Fruit fly (Drosophila melanogaster) whole organism, embryonic: ENCODE data around the gene CG33490.

Experiments
- CG11695 ChIP-seq: fragments of 200-800 bp; sonication (Bioruptor generic); IDR thresholded peaks from 3 replicates; pipeline ENCODE4 v1.3.6; 2022; ENCODE audit warnings: missing biosample characterization, missing genetic modification characterization
- CG13296 ChIP-seq: fragments of 200-800 bp; sonication (Bioruptor generic); optimal IDR thresholded peaks from 3 replicates; lab custom pipeline; 2018; ENCODE audit warnings: missing biosample characterization, mild to moderate bottlenecking, missing genetic modification characterization
- CG14667 ChIP-seq: fragments of 200-800 bp; sonication (Bioruptor generic); IDR thresholded peaks from 2 replicates; pipeline ENCODE4 v1.3.6; 2022; ENCODE audit warnings: missing biosample characterization, missing genetic modification characterization
- CG2116 ChIP-seq: fragments of 200-800 bp; sonication (Bioruptor generic); optimal IDR thresholded peaks from 3 replicates; lab custom pipeline; 2018; ENCODE audit warnings: missing biosample characterization, mild to moderate bottlenecking, missing genetic modification characterization
- CG30020 ChIP-seq: fragments of 200-800 bp; optimal IDR thresholded peaks from 2 replicates; lab custom pipeline; 2019; ENCODE audit warnings: missing biosample characterization, mild to moderate bottlenecking, missing genetic modification characterization, moderate library complexity
- CG3163 ChIP-seq: fragments of 200-800 bp; sonication (Bioruptor generic); optimal IDR thresholded peaks from 3 replicates; lab custom pipeline; 2016; ENCODE audit warnings: missing biosample characterization, missing genetic modification characterization
- CG33557 ChIP-seq: fragments of 200-800 bp; sonication (Bioruptor generic); optimal IDR thresholded peaks from 2 replicates; lab custom pipeline; 2019; ENCODE audit warnings: missing biosample characterization, mild to moderate bottlenecking, missing genetic modification characterization, moderate library complexity
- CG3407 ChIP-seq: fragments of 200-800 bp; sonication (Bioruptor generic); optimal IDR thresholded peaks from 2 replicates; lab custom pipeline; 2018; ENCODE audit warnings: missing biosample characterization, mild to moderate bottlenecking, missing genetic modification characterization
- CG3726 ChIP-seq: fragments of 200-800 bp; sonication (Bioruptor generic); IDR thresholded peaks from 3 replicates; pipeline ENCODE4, ENCODE4 v1.3.6; 2022; ENCODE audit warnings: missing biosample characterization, missing genetic modification characterization
- CG6689 ChIP-seq: fragments of 200-800 bp; sonication (Bioruptor generic); IDR thresholded peaks from 2 replicates; pipeline ENCODE4 v1.3.6; 2022; ENCODE audit warnings: missing biosample characterization, missing genetic modification characterization
- CG7357 ChIP-seq: fragments of 200-800 bp; sonication (Bioruptor generic); IDR thresholded peaks from 3 replicates; pipeline ENCODE4 v1.3.6; 2022; ENCODE audit warnings: missing biosample characterization, missing genetic modification characterization
- CG8944 ChIP-seq: fragments of 200-800 bp; sonication (Bioruptor generic); optimal IDR thresholded peaks from 3 replicates; lab custom pipeline; 2016; ENCODE audit warnings: missing biosample characterization, missing genetic modification characterization
- CG9215 ChIP-seq: fragments of 200-800 bp; sonication (Bioruptor generic); IDR thresholded peaks from 2 replicates; pipeline ENCODE4 v1.3.6; 2022; ENCODE audit warnings: missing biosample characterization, missing genetic modification characterization
- CTCF ChIP-seq: fragments of 200-800 bp; sonication (Bioruptor generic); optimal IDR thresholded peaks from 2 replicates; lab custom pipeline; 2017; ENCODE audit warnings: missing biosample characterization, mild to moderate bottlenecking, missing genetic modification characterization, moderate library complexity
- CoRest ChIP-seq: fragments of 200-800 bp; sonication (Bioruptor generic); optimal IDR thresholded peaks from 3 replicates; lab custom pipeline; 2018; ENCODE audit warnings: missing biosample characterization, mild to moderate bottlenecking, missing genetic modification characterization, moderate library complexity
- D ChIP-seq, 2 experiments: fragments of 200-800 bp in 1 of 2; fragments of >200 bp in 1 of 2; sonication (Bioruptor generic) in 1 of 2; optimal IDR thresholded peaks; 2 replicates in 1 of 2; 3 replicates in 1 of 2; lab custom pipeline; 2017; ENCODE audit warnings: mild to moderate bottlenecking in 1 of 2, missing biosample characterization in 1 of 2, missing genetic modification characterization in 1 of 2, missing genetic modification reagents in 1 of 2
- Elba2 ChIP-seq: fragments of 200-800 bp; sonication (Bioruptor generic); optimal IDR thresholded peaks from 3 replicates; lab custom pipeline; 2016; ENCODE audit warnings: missing biosample characterization, missing genetic modification characterization
- Ets97D ChIP-seq: fragments of 200-800 bp; sonication (Bioruptor generic); optimal IDR thresholded peaks from 3 replicates; lab custom pipeline; 2016; ENCODE audit warnings: missing biosample characterization, missing genetic modification characterization
- Gsc ChIP-seq: fragments of 200-800 bp; sonication (Bioruptor generic); IDR thresholded peaks from 2 replicates; pipeline ENCODE4 v1.3.6; 2022; ENCODE audit warnings: missing biosample characterization, missing genetic modification characterization
- Hr51 ChIP-seq, 2 experiments: fragments of 200-800 bp; sonication (Bioruptor generic); optimal IDR thresholded peaks; 2 replicates in 1 of 2; 3 replicates in 1 of 2; lab custom pipeline; 2016 to 2018; ENCODE audit warnings: missing biosample characterization in 2 of 2, missing genetic modification characterization in 2 of 2, mild to moderate bottlenecking in 1 of 2, moderate library complexity in 1 of 2
- MBD-R2 ChIP-seq: fragments of 200-800 bp; sonication (Bioruptor generic); IDR thresholded peaks from 2 replicates; pipeline ENCODE4 v1.3.6; 2022; ENCODE audit warnings: missing biosample characterization, missing genetic modification characterization
- MESR4 ChIP-seq: fragments of 200-800 bp; sonication (Bioruptor generic); optimal IDR thresholded peaks from 2 replicates; lab custom pipeline; 2018; ENCODE audit warnings: missing biosample characterization, mild to moderate bottlenecking, missing genetic modification characterization, moderate library complexity
- Med ChIP-seq: fragments of 200-800 bp; sonication (Bioruptor generic); peaks from one replicate; lab custom pipeline; 2016; ENCODE audit warnings: missing biosample characterization, missing genetic modification characterization, mild to moderate bottlenecking, inconsistent platforms, moderate library complexity
- Meics ChIP-seq: fragments of 200-800 bp; sonication (Bioruptor generic); optimal IDR thresholded peaks from 2 replicates; lab custom pipeline; 2017; ENCODE audit warnings: missing biosample characterization, mild to moderate bottlenecking, missing genetic modification characterization
- NFAT ChIP-seq: fragments of 200-800 bp; sonication (Bioruptor generic); IDR thresholded peaks from 2 replicates; pipeline ENCODE4 v1.3.6; 2022; ENCODE audit warnings: missing biosample characterization, missing genetic modification characterization
- Nf-YA ChIP-seq: fragments of 200-800 bp; sonication (Bioruptor generic); IDR thresholded peaks from 2 replicates; pipeline ENCODE4 v1.3.6; 2022; ENCODE audit warnings: missing biosample characterization, missing genetic modification characterization
- Nf-YB ChIP-seq: fragments of 200-800 bp; sonication (Bioruptor generic); optimal IDR thresholded peaks from 3 replicates; lab custom pipeline; 2019; ENCODE audit warnings: missing biosample characterization, mild to moderate bottlenecking, missing genetic modification characterization, moderate library complexity
- Sry-δ ChIP-seq: fragments of 200-800 bp; sonication (Bioruptor generic); optimal IDR thresholded peaks from 2 replicates; lab custom pipeline; 2016; ENCODE audit warnings: missing biosample characterization, missing genetic modification characterization
- ase ChIP-seq: fragments of 200-800 bp; sonication (Bioruptor generic); IDR thresholded peaks from 3 replicates; pipeline ENCODE4 v1.3.6; 2022; ENCODE audit warnings: missing biosample characterization, missing genetic modification characterization
- ato ChIP-seq: fragments of 200-800 bp; sonication (Bioruptor generic); IDR thresholded peaks from 2 replicates; pipeline ENCODE4 v1.3.6; 2022; ENCODE audit warnings: missing biosample characterization, missing genetic modification characterization; ENCODE audit not compliant: partially characterized antibody
- bigmax ChIP-seq: fragments of 200-800 bp; sonication (Bioruptor generic); optimal IDR thresholded peaks from 2 replicates; lab custom pipeline; 2018; ENCODE audit warnings: missing biosample characterization, mild to moderate bottlenecking, missing genetic modification characterization
- corto ChIP-seq: fragments of 200-800 bp; sonication (Bioruptor generic); optimal IDR thresholded peaks from 2 replicates; lab custom pipeline; 2016; ENCODE audit warnings: missing biosample characterization, mild to moderate bottlenecking, missing genetic modification characterization, moderate library complexity
- crc ChIP-seq: fragments of 200-800 bp; sonication (Bioruptor generic); optimal IDR thresholded peaks from 2 replicates; lab custom pipeline; 2016; ENCODE audit warnings: missing biosample characterization, missing genetic modification characterization
- crol ChIP-seq: fragments of 200-800 bp; sonication (Bioruptor generic); IDR thresholded peaks from 2 replicates; pipeline ENCODE4 v1.3.6; 2022; ENCODE audit warnings: missing biosample characterization, missing genetic modification characterization
- dmrt11E ChIP-seq: fragments of 200-800 bp; sonication (Bioruptor generic); optimal IDR thresholded peaks from 3 replicates; lab custom pipeline; 2018; ENCODE audit warnings: missing biosample characterization, mild to moderate bottlenecking, missing genetic modification characterization, moderate library complexity
- dysf ChIP-seq: fragments of 200-800 bp; sonication (Bioruptor generic); IDR thresholded peaks from 3 replicates; pipeline ENCODE4 v1.3.6; 2022; ENCODE audit warnings: missing biosample characterization, missing genetic modification characterization
- gce ChIP-seq: fragments of 200-800 bp; sonication (Bioruptor generic); IDR thresholded peaks from 3 replicates; pipeline ENCODE4 v1.3.6; 2022; ENCODE audit warnings: missing biosample characterization, missing genetic modification characterization
- h ChIP-seq: fragments of >200 bp; optimal IDR thresholded peaks from 2 replicates; lab custom pipeline; 2017
- knrl ChIP-seq: fragments of 200-800 bp; sonication (Bioruptor generic); IDR thresholded peaks from 3 replicates; pipeline ENCODE4 v1.3.6; 2022; ENCODE audit warnings: missing biosample characterization, missing genetic modification characterization; ENCODE audit not compliant: partially characterized antibody
- nmo ChIP-seq: fragments of 200-800 bp; sonication (Bioruptor generic); optimal IDR thresholded peaks from 2 replicates; lab custom pipeline; 2018; ENCODE audit warnings: missing biosample characterization, mild to moderate bottlenecking, missing genetic modification characterization, moderate library complexity
- pfk ChIP-seq: fragments of 200-800 bp; sonication (Bioruptor generic); optimal IDR thresholded peaks from 2 replicates; lab custom pipeline; 2018; ENCODE audit warnings: missing biosample characterization, mild to moderate bottlenecking, missing genetic modification characterization, moderate library complexity
- psq ChIP-seq: fragments of 200-800 bp; sonication (Bioruptor generic); optimal IDR thresholded peaks from 2 replicates; lab custom pipeline; 2017; ENCODE audit warnings: missing biosample characterization, missing genetic modification characterization
- ranshi ChIP-seq: fragments of 200-800 bp; sonication (Bioruptor generic); IDR thresholded peaks from 2 replicates; pipeline ENCODE4 v1.3.6; 2022; ENCODE audit warnings: missing biosample characterization, missing genetic modification characterization
- repo ChIP-seq: fragments of 200-800 bp; sonication (Bioruptor generic); optimal IDR thresholded peaks from 2 replicates; lab custom pipeline; 2016; ENCODE audit warnings: missing biosample characterization, missing genetic modification characterization
- slbo ChIP-seq: fragments of 200-800 bp; sonication (Bioruptor generic); IDR thresholded peaks from 2 replicates; pipeline ENCODE4 v1.3.6; 2022; ENCODE audit warnings: missing biosample characterization, missing genetic modification characterization
- tgo ChIP-seq: fragments of 200-800 bp; sonication (Bioruptor generic); IDR thresholded peaks from 3 replicates; pipeline ENCODE4 v1.3.6; 2022; ENCODE audit warnings: missing biosample characterization, missing genetic modification characterization
- ttk ChIP-seq: fragments of 200-800 bp; sonication (Bioruptor generic); IDR thresholded peaks from 2 replicates; pipeline ENCODE4 v2.1.2; 2022; ENCODE audit warnings: missing biosample characterization, missing genetic modification characterization
- unpg ChIP-seq: fragments of 200-800 bp; sonication (Bioruptor generic); optimal IDR thresholded peaks from 3 replicates; lab custom pipeline; 2018; ENCODE audit warnings: missing biosample characterization, mild to moderate bottlenecking, missing genetic modification characterization, moderate library complexity
- vvl ChIP-seq: fragments of 200-800 bp; sonication (Bioruptor generic); IDR thresholded peaks from 2 replicates; pipeline ENCODE4 v1.3.6; 2022; ENCODE audit warnings: missing biosample characterization, missing genetic modification characterization

Gene CG33490

dm6 chr3L:11609835-11610234 lies 35.4 kb upstream of the CG33490 start, which contains the start of gene CG42832 (continued):
- TF ChIP-seq CG3163 (GFP tag; lab: Kevin White, UChicago) (no peak), CoRest (tag; lab: Kevin White, UChicago) (no peak), corto (GFP tag; lab: Kevin White, UChicago) (no peak), CG2116 (no peak), dmrt11E (no peak), CG8944 (GFP tag; lab: Kevin White, UChicago) (no peak), CG11695 (GFP tag; lab: Robert Waterston, UW) (0 out of 3 replicates have a peak, but pooled peaks have one; percentile 25), Elba2 (GFP tag; lab: Kevin White, UChicago) (no peak), slbo (GFP tag; lab: Robert Waterston, UW) (no peak), CG13296 (GFP tag; lab: Kevin White, UChicago) (peak; percentile 6), Med (GFP tag; lab: Kevin White, UChicago) (no peak), Nf-YA (GFP tag; lab: Robert Waterston, UW) (no peak)
- TF ChIP-seq, all 482 proteins: peak for 7

- TF ChIP-seq NFAT (GFP tag; lab: Robert Waterston, UW) = no peak
- peak; percentile 84 for TF ChIP-seq CG7357 (GFP tag; lab: Robert Waterston, UW)
- TF ChIP-seq psq (GFP tag; lab: Kevin White, UChicago) = no peak
- TF ChIP-seq Gsc (GFP tag; lab: Robert Waterston, UW) = no peak
- no peak for TF ChIP-seq repo
- TF ChIP-seq Med (GFP tag; lab: Kevin White, UChicago) = peak; percentile 71
- TF ChIP-seq Nf-YB (GFP tag; lab: Kevin White, UChicago) = no peak
- TF ChIP-seq vvl (GFP tag; lab: Robert Waterston, UW) = peak; percentile 41; the same call in 1 of the 2 replicates
- TF ChIP-seq CTCF = peak; percentile 73
- TF ChIP-seq nmo (GFP tag; lab: Kevin White, UChicago) = peak; percentile 67
- no peak for TF ChIP-seq unpg (GFP tag; lab: Kevin White, UChicago)
- TF ChIP-seq ttk (GFP tag; lab: Robert Waterston, UW) = no peak
- no peak for TF ChIP-seq h (lab: Kevin White, UChicago)
- no peak for TF ChIP-seq crc (GFP tag; lab: Kevin White, UChicago)
- TF ChIP-seq CG33557 (GFP tag; lab: Kevin White, UChicago) = no peak
- TF ChIP-seq pfk (GFP tag; lab: Kevin White, UChicago) = peak; percentile 91
- TF ChIP-seq Hr51 (GFP tag; optimal IDR thresholded peaks at IDR 0.05; lab: Kevin White, UChicago) = no peak
- TF ChIP-seq knrl (GFP tag; lab: Robert Waterston, UW) = 0 out of 3 replicates have a peak, but pooled peaks have one; percentile 6
- peak; percentile 83 for TF ChIP-seq MESR4 (GFP tag; lab: Kevin White, UChicago)
- peak; percentile 95 for TF ChIP-seq CG30020 (tag; lab: Kevin White, UChicago)
- TF ChIP-seq CG9215 (GFP tag; lab: Robert Waterston, UW) = no peak
- peak; percentile 98 for TF ChIP-seq Meics (GFP tag; lab: Kevin White, UChicago)
- TF ChIP-seq CG3726 (GFP tag; lab: Robert Waterston, UW) = no peak
- peak; percentile 89 for TF ChIP-seq CG2116
- no peak for TF ChIP-seq ase (GFP tag; lab: Robert Waterston, UW)
- TF ChIP-seq CG6689 (GFP tag; lab: Robert Waterston, UW) = no peak
- TF ChIP-seq D (optimal IDR thresholded peaks at IDR 0.05; lab: Kevin White, UChicago) = no peak
- no peak for TF ChIP-seq D (GFP tag; optimal IDR thresholded peaks at IDR 0.05; lab: Kevin White, UChicago)
- no peak for TF ChIP-seq ranshi (GFP tag; lab: Robert Waterston, UW)
- TF ChIP-seq dysf (GFP tag; lab: Robert Waterston, UW) = no peak
- no peak for TF ChIP-seq bigmax (GFP tag; lab: Kevin White, UChicago)
- no peak for TF ChIP-seq CG3407 (GFP tag; lab: Kevin White, UChicago)
- peak; percentile 36 for TF ChIP-seq Ets97D (GFP tag; lab: Kevin White, UChicago)
- TF ChIP-seq MBD-R2 (GFP tag; lab: Robert Waterston, UW) = peak; percentile 27; the same call in 1 of the 2 replicates
- no peak for TF ChIP-seq tgo (GFP tag; lab: Robert Waterston, UW)
- TF ChIP-seq crol = no peak
- TF ChIP-seq ato (GFP tag; lab: Robert Waterston, UW) = no peak
- TF ChIP-seq gce = no peak
- no peak for TF ChIP-seq CG14667 (GFP tag; lab: Robert Waterston, UW)
- peak; percentile 46 for TF ChIP-seq Sry-δ
Observed at dm6 chr3L:11609153-11609809, 34.8 kb upstream of the CG33490 start, which contains the start of gene Duba. TSS of gene Duba (minus strand) at chr3L:11609465.
